Worm (Caenorhabditis elegans) whole organism, L1 larva: ENCODE data around the gene sru-4.

Source experiments
- F16B12.6 ChIP-seq: fragments of 150-350 bp; optimal IDR thresholded peaks from 2 replicates; lab custom pipeline; 2014; ENCODE audit warnings: missing biosample characterization, missing genetic modification characterization
- alr-1 ChIP-seq: fragments of 200-800 bp; sonication (Bioruptor generic); optimal IDR thresholded peaks from 2 replicates; lab custom pipeline; 2018; ENCODE audit warnings: borderline replicate concordance, mild to moderate bottlenecking, missing genetic modification characterization, missing compliant biosample characterization
- aly-2 ChIP-seq: fragments of 150-350 bp; optimal IDR thresholded peaks from 2 replicates; lab custom pipeline; 2014; ENCODE audit warnings: missing biosample characterization, missing genetic modification characterization
- ama-1 ChIP-seq: fragments of 150-350 bp; optimal IDR thresholded peaks from 2 replicates; lab custom pipeline; 2014
- blmp-1 ChIP-seq: fragments of 150-350 bp; optimal IDR thresholded peaks from 2 replicates; lab custom pipeline; 2014; ENCODE audit warnings: missing biosample characterization, missing genetic modification characterization
- ceh-63 ChIP-seq: fragments of 200-800 bp; sonication (Bioruptor generic); optimal IDR thresholded peaks from 2 replicates; lab custom pipeline; 2018; ENCODE audit warnings: mild to moderate bottlenecking, missing genetic modification characterization, missing compliant biosample characterization
- ceh-82 ChIP-seq, 3 experiments: fragments of 150-350 bp in 1 of 3; sonication (generic microtip) in 2 of 3; optimal IDR thresholded peaks; 2 replicates each; lab custom pipeline; 2014 to 2017; ENCODE audit warnings: missing biosample characterization in 3 of 3, missing genetic modification characterization in 3 of 3
- ceh-90 ChIP-seq: sonication (generic microtip); optimal IDR thresholded peaks from 2 replicates; lab custom pipeline; 2016; ENCODE audit warnings: missing genetic modification characterization, missing compliant biosample characterization
- dpl-1 ChIP-seq, 3 experiments: fragments of 150-350 bp in 2 of 3; sonication (generic microtip) in 1 of 3; optimal IDR thresholded peaks; 2 replicates each; lab custom pipeline; 2014 to 2017; ENCODE audit warnings: missing biosample characterization in 3 of 3, missing genetic modification characterization in 3 of 3, missing genetic modification reagents in 3 of 3
- dsc-1 ChIP-seq: sonication (generic microtip); optimal IDR thresholded peaks from 2 replicates; lab custom pipeline; 2016; ENCODE audit warnings: mild to moderate bottlenecking, missing genetic modification characterization, missing compliant biosample characterization
- efl-1 ChIP-seq, 4 experiments: fragments of 150-350 bp; optimal IDR thresholded peaks in 3 of 4; peaks in 1 of 4; 1 replicate in 1 of 4; 2 replicates in 3 of 4; lab custom pipeline; 2014; ENCODE audit warnings: missing biosample characterization in 2 of 4, missing genetic modification characterization in 2 of 4, missing genetic modification reagents in 2 of 4
- egl-13 ChIP-seq: sonication (generic microtip); optimal IDR thresholded peaks from 2 replicates; lab custom pipeline; 2016; ENCODE audit warnings: missing genotype, missing genetic modification reagents, missing genetic modification characterization, missing compliant biosample characterization
- egl-27 ChIP-seq, 2 experiments: fragments of 150-350 bp in 1 of 2; sonication (generic microtip); optimal IDR thresholded peaks; 3 replicates each; lab custom pipeline; 2017 to 2018; ENCODE audit warnings: missing biosample characterization in 2 of 2, missing genetic modification characterization in 2 of 2, missing genetic modification reagents in 2 of 2
- elt-2 ChIP-seq: sonication (generic microtip); optimal IDR thresholded peaks from 2 replicates; lab custom pipeline; 2016; ENCODE audit warnings: missing genetic modification characterization, mild to moderate bottlenecking, inconsistent platforms, missing compliant biosample characterization, missing genetic modification reagents
- fkh-10 ChIP-seq: sonication (generic microtip); optimal IDR thresholded peaks from 2 replicates; lab custom pipeline; 2017; ENCODE audit warnings: missing biosample characterization, missing genetic modification reagents, missing genetic modification characterization
- fkh-8 ChIP-seq: sonication (generic microtip); optimal IDR thresholded peaks from 2 replicates; lab custom pipeline; 2016; ENCODE audit warnings: mild to moderate bottlenecking, missing genetic modification characterization, missing compliant biosample characterization
- fos-1 ChIP-seq: fragments of 150-350 bp; optimal IDR thresholded peaks from 2 replicates; lab custom pipeline; 2014; ENCODE audit warnings: missing biosample characterization, missing genetic modification characterization
- hlh-17 ChIP-seq: fragments of 200-800 bp; sonication (Bioruptor generic); optimal IDR thresholded peaks from 2 replicates; lab custom pipeline; 2018; ENCODE audit warnings: missing genetic modification characterization, mild to moderate bottlenecking, missing compliant biosample characterization, moderate library complexity, borderline replicate concordance
- hlh-4 ChIP-seq: sonication (generic microtip); optimal IDR thresholded peaks from 2 replicates; lab custom pipeline; 2016; ENCODE audit warnings: mild to moderate bottlenecking, missing genetic modification characterization, missing compliant biosample characterization
- irx-1 ChIP-seq: sonication (generic microtip); optimal IDR thresholded peaks from 2 replicates; lab custom pipeline; 2016; ENCODE audit warnings: missing genetic modification characterization, missing compliant biosample characterization
- isw-1 ChIP-seq: fragments of 200-800 bp; sonication (Bioruptor generic); IDR thresholded peaks from 2 replicates; pipeline ENCODE4 v1.3.6; 2022; ENCODE audit warnings: missing genetic modification characterization, missing compliant biosample characterization
- lin-13 ChIP-seq: fragments of 150-350 bp; optimal IDR thresholded peaks from 2 replicates; lab custom pipeline; 2014; ENCODE audit warnings: missing biosample characterization, missing genetic modification reagents, missing genetic modification characterization
- lin-35 ChIP-seq, 2 experiments: fragments of 150-350 bp; optimal IDR thresholded peaks; 2 replicates each; lab custom pipeline; 2014; ENCODE audit warnings: missing biosample characterization in 2 of 2, missing genetic modification characterization in 2 of 2, missing genetic modification reagents in 2 of 2
- mab-9 ChIP-seq: fragments of 200-800 bp; sonication (Bioruptor generic); IDR thresholded peaks from 2 replicates; pipeline ENCODE4 v1.3.6; 2022; ENCODE audit warnings: missing genetic modification reagents, missing genetic modification characterization, missing compliant biosample characterization
- mef-2 ChIP-seq: fragments of 150-350 bp; optimal IDR thresholded peaks from 2 replicates; lab custom pipeline; 2014; ENCODE audit warnings: missing biosample characterization, missing genetic modification characterization
- mep-1 ChIP-seq: fragments of 150-350 bp; optimal IDR thresholded peaks from 2 replicates; lab custom pipeline; 2014; ENCODE audit warnings: missing biosample characterization, missing genetic modification characterization
- nhr-19 ChIP-seq: fragments of 200-800 bp; sonication (Bioruptor generic); conservative IDR thresholded peaks from 2 replicates; pipeline ENCODE4 v1.3.6; 2022; ENCODE audit warnings: missing genetic modification characterization, missing compliant biosample characterization
- nhr-237 ChIP-seq: fragments of 150-350 bp; optimal IDR thresholded peaks from 2 replicates; lab custom pipeline; 2014; ENCODE audit warnings: missing biosample characterization, missing genetic modification characterization
- nhr-47 ChIP-seq: sonication (generic microtip); optimal IDR thresholded peaks from 2 replicates; lab custom pipeline; 2016; ENCODE audit warnings: mild to moderate bottlenecking, missing genetic modification characterization, moderate library complexity, missing compliant biosample characterization
- nhr-71 ChIP-seq: sonication (generic microtip); optimal IDR thresholded peaks from 2 replicates; lab custom pipeline; 2016; ENCODE audit warnings: mild to moderate bottlenecking, missing genetic modification characterization, moderate library complexity, missing compliant biosample characterization
- pax-3 ChIP-seq: fragments of 200-800 bp; sonication (Bioruptor generic); optimal IDR thresholded peaks from 2 replicates; lab custom pipeline; 2018; ENCODE audit warnings: mild to moderate bottlenecking, missing genetic modification characterization, moderate library complexity, missing compliant biosample characterization
- skn-1 ChIP-seq: fragments of 150-350 bp; optimal IDR thresholded peaks from 2 replicates; lab custom pipeline; 2014; ENCODE audit warnings: missing biosample characterization, missing genetic modification characterization
- snpc-4 ChIP-seq: fragments of 150-350 bp; optimal IDR thresholded peaks from 2 replicates; lab custom pipeline; 2014; ENCODE audit warnings: missing biosample characterization, missing genetic modification characterization
- sox-4 ChIP-seq: sonication (generic microtip); optimal IDR thresholded peaks from 2 replicates; lab custom pipeline; 2016; ENCODE audit warnings: missing genetic modification characterization, missing compliant biosample characterization
- sptf-1 ChIP-seq: fragments of 150-350 bp; optimal IDR thresholded peaks from 2 replicates; lab custom pipeline; 2014; ENCODE audit warnings: missing biosample characterization, missing genetic modification characterization
- swsn-7 ChIP-seq: sonication (generic microtip); optimal IDR thresholded peaks from 2 replicates; lab custom pipeline; 2016; ENCODE audit warnings: missing genetic modification characterization, missing compliant biosample characterization
- tbx-2 ChIP-seq: sonication (generic microtip); optimal IDR thresholded peaks from 2 replicates; lab custom pipeline; 2016; ENCODE audit warnings: missing genetic modification characterization, missing compliant biosample characterization
- tlp-1 ChIP-seq: fragments of 150-350 bp; optimal IDR thresholded peaks from 2 replicates; lab custom pipeline; 2014; ENCODE audit warnings: missing biosample characterization, missing genetic modification characterization
- unc-130 ChIP-seq: fragments of 150-350 bp; optimal IDR thresholded peaks from 2 replicates; lab custom pipeline; 2017; ENCODE audit warnings: missing biosample characterization, missing genetic modification characterization, inconsistent platforms
- xbp-1 ChIP-seq: sonication (generic microtip); optimal IDR thresholded peaks from 2 replicates; lab custom pipeline; 2016; ENCODE audit warnings: missing genetic modification characterization, missing compliant biosample characterization
- zag-1 ChIP-seq: fragments of 150-350 bp; optimal IDR thresholded peaks from 2 replicates; lab custom pipeline; 2014; ENCODE audit warnings: missing biosample characterization, missing genetic modification characterization
- ztf-4 ChIP-seq: fragments of 150-350 bp; optimal IDR thresholded peaks from 2 replicates; lab custom pipeline; 2014; ENCODE audit warnings: missing biosample characterization, missing genetic modification characterization

Gene sru-4

ce11 chrIV:9500100-9500499, 1.9 kb downstream of the sru-4 start, which contains the start of gene ugt-21:
TSS of gene ugt-21 (plus strand) at chrIV:9500311.
- TF ChIP-seq lin-13 (no peak), ceh-90 (no peak), mab-9 (GFP tag; lab: Robert Waterston, UW) (no peak), ceh-82 (tag; optimal IDR thresholded peaks at IDR 0.05; lab: Kevin White, UChicago) (no peak), pax-3 (tag; lab: Kevin White, UChicago) (no peak), nhr-19 (GFP tag; lab: Robert Waterston, UW) (no peak), efl-1 (optimal IDR thresholded peaks at IDR 0.05; lab: Kevin White, UChicago) (no peak), efl-1 (GFP tag; optimal IDR thresholded peaks at IDR 0.05 in 1 of 2; lab: Kevin White, UChicago) (peak in 1 of 2 experiments; percentile 69), elt-2 (tag; lab: Kevin White, UChicago) (peak; percentile 69)

ce11 chrIV:9506251-9506650, 8.1 kb downstream of the sru-4 start, which contains the start of gene ttr-9:
TSS of gene ttr-9 (minus strand) at chrIV:9506351.
- TF ChIP-seq F16B12.6 (tag; lab: Kevin White, UChicago) (no peak), mab-9 (GFP tag; lab: Robert Waterston, UW) (no peak), ama-1 (lab: Kevin White, UChicago) (no peak), egl-13 (tag; lab: Kevin White, UChicago) (no peak), aly-2 (tag; lab: Kevin White, UChicago) (no peak), unc-130 (tag; lab: Kevin White, UChicago) (no peak), skn-1 (tag; lab: Kevin White, UChicago) (no peak), alr-1 (tag; lab: Kevin White, UChicago) (no peak), nhr-47 (tag; lab: Kevin White, UChicago) (no peak), lin-35 (GFP tag; optimal IDR thresholded peaks at IDR 0.05; lab: Kevin White, UChicago) (no peak), tlp-1 (tag; lab: Kevin White, UChicago) (no peak), isw-1 (no peak)

- TF ChIP-seq blmp-1 (tag; lab: Kevin White, UChicago) (peak; percentile 14), efl-1 (optimal IDR thresholded peaks at IDR 0.05; lab: Kevin White, UChicago) (peak; percentile 3 to 4), efl-1 (GFP tag; optimal IDR thresholded peaks at IDR 0.05 in 1 of 2; lab: Kevin White, UChicago) (peak in 1 of 2 experiments; percentile 91), hlh-17 (no peak), zag-1 (tag; lab: Kevin White, UChicago) (no peak), irx-1 (tag; lab: Kevin White, UChicago) (no peak), dpl-1 (GFP tag; optimal IDR thresholded peaks at IDR 0.05; lab: Kevin White, UChicago) (peak in 2 of 3 experiments; percentile 0 to 26), tbx-2 (no peak), lin-35 (GFP tag; optimal IDR thresholded peaks at IDR 0.05; lab: Kevin White, UChicago) (peak in 1 of 2 experiments; percentile 22), hlh-4 (no peak), snpc-4 (tag; lab: Kevin White, UChicago) (peak; percentile 32), egl-27 (tag; optimal IDR thresholded peaks at IDR 0.05; lab: Kevin White, UChicago) (no peak)
- TF ChIP-seq, all 84 proteins: peak for 5
These were observed 10.4 kb downstream of the sru-4 start, which contains the start of gene ethe-1 for ce11 chrIV:9508612-9509011. TSS of gene ethe-1 (minus strand) at chrIV:9508761.

- TF ChIP-seq sptf-1 (tag; lab: Kevin White, UChicago): no peak
- peak; percentile 9 for TF ChIP-seq fos-1 (tag; lab: Kevin White, UChicago)
- no peak for TF ChIP-seq efl-1 (optimal IDR thresholded peaks at IDR 0.05; lab: Kevin White, UChicago)
- TF ChIP-seq efl-1 (GFP tag; optimal IDR thresholded peaks at IDR 0.05 in 1 of 2; lab: Kevin White, UChicago): peak in 1 of 2 experiments; percentile 62
- TF ChIP-seq swsn-7 (tag; lab: Kevin White, UChicago): peak; percentile 5
- TF ChIP-seq fkh-10 (GFP tag; lab: Kevin White, UChicago): peak; percentile 24
- TF ChIP-seq ztf-4: peak; percentile 8
- peak; percentile 10 for TF ChIP-seq pax-3 (tag; lab: Kevin White, UChicago)
- TF ChIP-seq sox-4: peak; percentile 50
- TF ChIP-seq ceh-63 (GFP tag; lab: Kevin White, UChicago): no peak
- no peak for TF ChIP-seq nhr-237
- peak; percentile 38 for TF ChIP-seq nhr-71
- peak; percentile 30 for TF ChIP-seq xbp-1 (tag; lab: Kevin White, UChicago)
- TF ChIP-seq mep-1 (tag; lab: Kevin White, UChicago): peak; percentile 14
- no peak for TF ChIP-seq mef-2
- TF ChIP-seq nhr-47 (tag; lab: Kevin White, UChicago): peak; percentile 53
- peak; percentile 41 for TF ChIP-seq dsc-1 (tag; lab: Kevin White, UChicago)
- peak; percentile 5 for TF ChIP-seq lin-13
- peak; percentile 95 for TF ChIP-seq fkh-8 (tag; lab: Kevin White, UChicago)
These were observed 12.3 kb downstream of the sru-4 start, which contains the start of gene C33A12.4 for ce11 chrIV:9510439-9510838. TSS of gene C33A12.4 (minus strand) at chrIV:9510569.
